Worm (Caenorhabditis elegans) whole organism, early embryonic: ENCODE measurements around the gene hst-2.

Source experiments
- B0310.2 ChIP-seq: sonication (generic microtip); optimal IDR thresholded peaks from 2 replicates; lab custom pipeline; 2016; ENCODE audit warnings: mild to moderate bottlenecking, missing genetic modification characterization, missing compliant biosample characterization
- F13C5.2 ChIP-seq: sonication (generic microtip); optimal IDR thresholded peaks from 2 replicates; lab custom pipeline; 2017; ENCODE audit warnings: mild to moderate bottlenecking, missing genetic modification characterization, inconsistent platforms, missing compliant biosample characterization
- aly-1 ChIP-seq: sonication (generic microtip); optimal IDR thresholded peaks from 2 replicates; lab custom pipeline; 2016; ENCODE audit warnings: missing genetic modification characterization, missing compliant biosample characterization
- ama-1 ChIP-seq: fragments of 150-350 bp; optimal IDR thresholded peaks from 2 replicates; lab custom pipeline; 2014
- ceh-13 ChIP-seq: fragments of 200-800 bp; sonication (Bioruptor generic); optimal IDR thresholded peaks from 2 replicates; lab custom pipeline; 2018; ENCODE audit warnings: mild to moderate bottlenecking, missing genetic modification characterization, missing compliant biosample characterization
- ceh-36 ChIP-seq: sonication (generic microtip); optimal IDR thresholded peaks from 2 replicates; lab custom pipeline; 2016; ENCODE audit warnings: missing genetic modification characterization, inconsistent platforms, missing compliant biosample characterization
- ets-7 ChIP-seq: sonication (generic microtip); optimal IDR thresholded peaks from 2 replicates; lab custom pipeline; 2016; ENCODE audit warnings: missing genotype, missing genetic modification characterization, missing compliant biosample characterization
- flt-1 ChIP-seq: fragments of 200-800 bp; sonication (Bioruptor generic); IDR thresholded peaks from 2 replicates; pipeline ENCODE4 v1.3.6; 2022; ENCODE audit warnings: missing genetic modification characterization, missing compliant biosample characterization
- hmbx-1 ChIP-seq: sonication (generic microtip); optimal IDR thresholded peaks from 2 replicates; lab custom pipeline; 2016; ENCODE audit warnings: mild to moderate bottlenecking, missing genetic modification characterization, missing compliant biosample characterization
- hmg-4 ChIP-seq: fragments of 200-800 bp; sonication (Bioruptor generic); optimal IDR thresholded peaks from 2 replicates; lab custom pipeline; 2018; ENCODE audit warnings: mild to moderate bottlenecking, missing genetic modification characterization, missing compliant biosample characterization
- hnd-1 ChIP-seq: sonication (generic microtip); optimal IDR thresholded peaks from 2 replicates; lab custom pipeline; 2016; ENCODE audit warnings: missing genetic modification characterization, missing compliant biosample characterization
- pes-1 ChIP-seq: fragments of 200-800 bp; sonication (Bioruptor generic); IDR thresholded peaks from 2 replicates; pipeline ENCODE4 v1.3.6; 2022; ENCODE audit warnings: missing genetic modification reagents, missing genetic modification characterization, missing compliant biosample characterization
- scrt-1 ChIP-seq: fragments of 200-800 bp; sonication (Bioruptor generic); IDR thresholded peaks from 2 replicates; pipeline ENCODE4 v1.3.6; 2022; ENCODE audit warnings: missing genetic modification characterization, missing compliant biosample characterization
- sea-1 ChIP-seq: fragments of 200-800 bp; sonication (Bioruptor generic); conservative IDR thresholded peaks from 2 replicates; pipeline ENCODE4 v1.3.6; 2022; ENCODE audit warnings: missing genetic modification characterization, missing compliant biosample characterization
- tbx-11 ChIP-seq: fragments of 200-800 bp; sonication (Bioruptor generic); IDR thresholded peaks from 2 replicates; pipeline ENCODE4 v1.3.6; 2022; ENCODE audit warnings: missing genetic modification characterization, missing compliant biosample characterization
- tbx-37 ChIP-seq: fragments of 200-800 bp; sonication (Bioruptor generic); conservative IDR thresholded peaks from 2 replicates; pipeline ENCODE4 v1.3.6; 2022; ENCODE audit warnings: missing genetic modification reagents, missing genetic modification characterization, missing compliant biosample characterization
- tra-4 ChIP-seq: sonication (generic microtip); optimal IDR thresholded peaks from 2 replicates; lab custom pipeline; 2017; ENCODE audit warnings: missing genetic modification characterization, missing compliant biosample characterization

Gene hst-2

ce11 chrX:11206953-11207352 is at the start of gene hst-2:
TSS of gene hst-2 (minus strand) at chrX:11207155.
- no peak for TF ChIP-seq hmbx-1 (tag; lab: Kevin White, UChicago)
- no peak for TF ChIP-seq hmg-4
- no peak for TF ChIP-seq B0310.2 (tag; lab: Kevin White, UChicago)
- no peak for TF ChIP-seq ama-1 (lab: Kevin White, UChicago)
- no peak for TF ChIP-seq ceh-36 (tag; lab: Kevin White, UChicago)
- TF ChIP-seq F13C5.2 = peak; percentile 60
- peak; percentile 18 for TF ChIP-seq ets-7 (tag; lab: Kevin White, UChicago)
- no peak for TF ChIP-seq hnd-1 (tag; lab: Kevin White, UChicago)
- TF ChIP-seq tbx-37 (GFP tag; lab: Robert Waterston, UW) = no peak
- TF ChIP-seq aly-1 (tag; lab: Kevin White, UChicago) = no peak
- TF ChIP-seq pes-1 (GFP tag; lab: Robert Waterston, UW) = 0 out of 2 replicates have a peak, but pooled peaks have one; percentile 20
- TF ChIP-seq flt-1 (GFP tag; lab: Robert Waterston, UW) = no peak
- no peak for TF ChIP-seq ceh-13 (GFP tag; lab: Kevin White, UChicago)
- no peak for TF ChIP-seq scrt-1 (GFP tag; lab: Robert Waterston, UW)
- TF ChIP-seq tra-4 (tag; lab: Kevin White, UChicago) = no peak
- no peak for TF ChIP-seq tbx-11 (GFP tag; lab: Robert Waterston, UW)
- no peak for TF ChIP-seq sea-1 (GFP tag; lab: Robert Waterston, UW)

ce11 chrX:11252429-11252828 is 45.5 kb upstream of the hst-2 start:
- peak; percentile 66 for TF ChIP-seq ceh-13 (GFP tag; lab: Kevin White, UChicago)
- TF ChIP-seq flt-1 (GFP tag; lab: Robert Waterston, UW) = peak; percentile 78
- peak; percentile 73 for TF ChIP-seq F13C5.2
- TF ChIP-seq aly-1 (tag; lab: Kevin White, UChicago) = no peak
- peak; percentile 86 for TF ChIP-seq tbx-11 (GFP tag; lab: Robert Waterston, UW)
- no peak for TF ChIP-seq B0310.2 (tag; lab: Kevin White, UChicago)
- TF ChIP-seq ama-1 (lab: Kevin White, UChicago) = no peak
- peak; percentile 85; the same call in 1 of the 2 replicates for TF ChIP-seq pes-1 (GFP tag; lab: Robert Waterston, UW)
- TF ChIP-seq sea-1 (GFP tag; lab: Robert Waterston, UW) = peak; percentile 68; the same call in 1 of the 2 replicates
- peak; percentile 36 for TF ChIP-seq ets-7 (tag; lab: Kevin White, UChicago)
- TF ChIP-seq ceh-36 (tag; lab: Kevin White, UChicago) = peak; percentile 78
- peak; percentile 68; the same call in 1 of the 2 replicates for TF ChIP-seq tbx-37 (GFP tag; lab: Robert Waterston, UW)
- peak; percentile 81 for TF ChIP-seq scrt-1 (GFP tag; lab: Robert Waterston, UW)
- peak; percentile 88 for TF ChIP-seq hmg-4
- TF ChIP-seq hmbx-1 (tag; lab: Kevin White, UChicago) = peak; percentile 35
- peak; percentile 38 for TF ChIP-seq tra-4 (tag; lab: Kevin White, UChicago)
- TF ChIP-seq hnd-1 (tag; lab: Kevin White, UChicago) = peak; percentile 63

- TF ChIP-seq ceh-13 (GFP tag; lab: Kevin White, UChicago) (no peak), pes-1 (GFP tag; lab: Robert Waterston, UW) (no peak), ceh-36 (tag; lab: Kevin White, UChicago) (no peak), hmbx-1 (tag; lab: Kevin White, UChicago) (no peak), tbx-11 (GFP tag; lab: Robert Waterston, UW) (no peak), hnd-1 (tag; lab: Kevin White, UChicago) (no peak), tbx-37 (GFP tag; lab: Robert Waterston, UW) (no peak), flt-1 (GFP tag; lab: Robert Waterston, UW) (no peak), B0310.2 (tag; lab: Kevin White, UChicago) (no peak), hmg-4 (no peak), F13C5.2 (no peak), sea-1 (GFP tag; lab: Robert Waterston, UW) (no peak), ama-1 (lab: Kevin White, UChicago) (no peak), aly-1 (tag; lab: Kevin White, UChicago) (no peak), ets-7 (tag; lab: Kevin White, UChicago) (no peak)
Observed at ce11 chrX:11251928-11252327, 45.0 kb upstream of the hst-2 start.

- no peak for TF ChIP-seq F13C5.2
- no peak for TF ChIP-seq sea-1 (GFP tag; lab: Robert Waterston, UW)
- no peak for TF ChIP-seq ceh-36 (tag; lab: Kevin White, UChicago)
- TF ChIP-seq hmg-4 = no peak
- no peak for TF ChIP-seq tbx-11 (GFP tag; lab: Robert Waterston, UW)
- TF ChIP-seq hmbx-1 (tag; lab: Kevin White, UChicago) = no peak
- TF ChIP-seq scrt-1 (GFP tag; lab: Robert Waterston, UW) = no peak
- no peak for TF ChIP-seq ceh-13 (GFP tag; lab: Kevin White, UChicago)
- no peak for TF ChIP-seq flt-1 (GFP tag; lab: Robert Waterston, UW)
- no peak for TF ChIP-seq tra-4 (tag; lab: Kevin White, UChicago)
- no peak for TF ChIP-seq B0310.2 (tag; lab: Kevin White, UChicago)
Observed at ce11 chrX:11250983-11251382, 44.0 kb upstream of the hst-2 start.

- TF ChIP-seq flt-1 (GFP tag; lab: Robert Waterston, UW) = no peak
- TF ChIP-seq scrt-1 (GFP tag; lab: Robert Waterston, UW) = no peak
- no peak for TF ChIP-seq aly-1 (tag; lab: Kevin White, UChicago)
- TF ChIP-seq F13C5.2 = no peak
- no peak for TF ChIP-seq hmbx-1 (tag; lab: Kevin White, UChicago)
- no peak for TF ChIP-seq hnd-1 (tag; lab: Kevin White, UChicago)
- TF ChIP-seq tbx-11 (GFP tag; lab: Robert Waterston, UW) = no peak
Observed at ce11 chrX:11249392-11249791, 42.4 kb upstream of the hst-2 start.

ce11 chrX:11248083-11248482 is 41.1 kb upstream of the hst-2 start:
- TF ChIP-seq ets-7 (tag; lab: Kevin White, UChicago) (no peak), tbx-11 (GFP tag; lab: Robert Waterston, UW) (no peak), tbx-37 (GFP tag; lab: Robert Waterston, UW) (no peak), scrt-1 (GFP tag; lab: Robert Waterston, UW) (no peak), hmg-4 (peak; percentile 46), aly-1 (tag; lab: Kevin White, UChicago) (no peak)

- TF ChIP-seq hmbx-1 (tag; lab: Kevin White, UChicago) (no peak), tbx-11 (GFP tag; lab: Robert Waterston, UW) (no peak), sea-1 (GFP tag; lab: Robert Waterston, UW) (no peak), hmg-4 (no peak), ceh-36 (tag; lab: Kevin White, UChicago) (no peak), tbx-37 (GFP tag; lab: Robert Waterston, UW) (no peak), tra-4 (tag; lab: Kevin White, UChicago) (no peak), pes-1 (GFP tag; lab: Robert Waterston, UW) (no peak), ets-7 (tag; lab: Kevin White, UChicago) (no peak), hnd-1 (tag; lab: Kevin White, UChicago) (no peak), scrt-1 (GFP tag; lab: Robert Waterston, UW) (no peak), aly-1 (tag; lab: Kevin White, UChicago) (no peak), B0310.2 (tag; lab: Kevin White, UChicago) (no peak), ceh-13 (GFP tag; lab: Kevin White, UChicago) (no peak)
Observed at ce11 chrX:11245056-11245455, 38.1 kb upstream of the hst-2 start.
